Worm (Caenorhabditis elegans) whole organism, L4/young adult: ENCODE measurements around the gene ubc-24.

Experiments
- W03F9.2 ChIP-seq: fragments of 150-350 bp; optimal IDR thresholded peaks from 2 replicates; lab custom pipeline; 2014; ENCODE audit warnings: missing biosample characterization, missing genetic modification characterization
- dao-5 ChIP-seq: sonication (generic microtip); optimal IDR thresholded peaks from 2 replicates; lab custom pipeline; 2016; ENCODE audit warnings: missing genotype, missing genetic modification characterization, moderate library complexity, missing compliant biosample characterization
- him-1 ChIP-seq: sonication (generic microtip); optimal IDR thresholded peaks from 2 replicates; lab custom pipeline; 2016; ENCODE audit warnings: missing genotype, missing genetic modification reagents, missing genetic modification characterization, missing compliant biosample characterization

ce11 chrII:8369059-8369458 lies 36.3 kb upstream of the ubc-24 start, which contains the start of gene amt-3:
- TF ChIP-seq him-1 (tag; lab: Kevin White, UChicago) = no peak
- no peak for TF ChIP-seq dao-5 (tag; lab: Kevin White, UChicago)
- TF ChIP-seq W03F9.2 (tag; lab: Kevin White, UChicago) = no peak
